Fruit fly (Drosophila melanogaster) whole organism, embryonic: ENCODE data around the gene CG15625.

Experiments
- Bgb ChIP-seq: fragments of 200-800 bp; sonication (Bioruptor generic); IDR thresholded peaks from 2 replicates; pipeline ENCODE4 v1.3.6; 2022; ENCODE audit warnings: missing biosample characterization, missing genetic modification characterization; ENCODE audit not compliant: partially characterized antibody
- CG11085 ChIP-seq: fragments of 200-800 bp; sonication (Bioruptor generic); IDR thresholded peaks from 2 replicates; pipeline ENCODE4 v1.3.6; 2022; ENCODE audit warnings: missing biosample characterization, missing genetic modification characterization
- CG12219 ChIP-seq: fragments of 200-800 bp; sonication (Bioruptor generic); optimal IDR thresholded peaks from 3 replicates; lab custom pipeline; 2018; ENCODE audit warnings: missing biosample characterization, mild to moderate bottlenecking, missing genetic modification characterization
- CG12236 ChIP-seq: fragments of 200-800 bp; sonication (Bioruptor generic); optimal IDR thresholded peaks from 2 replicates; lab custom pipeline; 2016; ENCODE audit warnings: missing biosample characterization, missing genetic modification characterization
- CG12942 ChIP-seq: fragments of 200-800 bp; sonication (Bioruptor generic); optimal IDR thresholded peaks from 3 replicates; lab custom pipeline; 2016; ENCODE audit warnings: missing biosample characterization, missing genetic modification characterization
- CG13123 ChIP-seq: fragments of 200-800 bp; sonication (Bioruptor generic); optimal IDR thresholded peaks from 2 replicates; lab custom pipeline; 2016; ENCODE audit warnings: missing biosample characterization, missing genetic modification characterization
- CG13287 ChIP-seq: fragments of 200-800 bp; sonication (Bioruptor generic); IDR thresholded peaks from 2 replicates; pipeline ENCODE4 v1.3.6; 2022; ENCODE audit warnings: missing biosample characterization, missing genetic modification characterization; ENCODE audit not compliant: partially characterized antibody
- CG13894 ChIP-seq: fragments of 200-800 bp; sonication (Bioruptor generic); optimal IDR thresholded peaks from 3 replicates; lab custom pipeline; 2018; ENCODE audit warnings: missing biosample characterization, mild to moderate bottlenecking, missing genetic modification characterization, moderate library complexity
- CG15514 ChIP-seq: fragments of 200-800 bp; sonication (Bioruptor generic); optimal IDR thresholded peaks from 3 replicates; lab custom pipeline; 2017; ENCODE audit warnings: missing biosample characterization, missing genetic modification characterization, mild to moderate bottlenecking, moderate library complexity, missing genetic modification reagents
- CG16863 ChIP-seq: fragments of 200-800 bp; sonication (Bioruptor generic); optimal IDR thresholded peaks from 3 replicates; lab custom pipeline; 2016; ENCODE audit warnings: missing biosample characterization, missing genetic modification characterization
- CG1832 ChIP-seq: fragments of 200-800 bp; sonication (Bioruptor generic); optimal IDR thresholded peaks from 2 replicates; lab custom pipeline; 2017; ENCODE audit warnings: missing biosample characterization, mild to moderate bottlenecking, missing genetic modification characterization, inconsistent platforms
- CG2875 ChIP-seq: fragments of 200-800 bp; sonication (Bioruptor generic); optimal IDR thresholded peaks from 2 replicates; lab custom pipeline; 2017; ENCODE audit warnings: missing biosample characterization, mild to moderate bottlenecking, missing genetic modification characterization, missing genetic modification reagents
- CG30020 ChIP-seq: fragments of 200-800 bp; optimal IDR thresholded peaks from 2 replicates; lab custom pipeline; 2019; ENCODE audit warnings: missing biosample characterization, mild to moderate bottlenecking, missing genetic modification characterization, moderate library complexity
- CG3281 ChIP-seq: fragments of 200-800 bp; sonication (Bioruptor generic); optimal IDR thresholded peaks from 3 replicates; lab custom pipeline; 2017; ENCODE audit warnings: missing biosample characterization, mild to moderate bottlenecking, missing genetic modification characterization
- CG33557 ChIP-seq: fragments of 200-800 bp; sonication (Bioruptor generic); optimal IDR thresholded peaks from 2 replicates; lab custom pipeline; 2019; ENCODE audit warnings: missing biosample characterization, mild to moderate bottlenecking, missing genetic modification characterization, moderate library complexity
- CG3407 ChIP-seq: fragments of 200-800 bp; sonication (Bioruptor generic); optimal IDR thresholded peaks from 2 replicates; lab custom pipeline; 2018; ENCODE audit warnings: missing biosample characterization, mild to moderate bottlenecking, missing genetic modification characterization
- CG4360 ChIP-seq: fragments of 200-800 bp; sonication (Bioruptor generic); IDR thresholded peaks from 2 replicates; pipeline ENCODE4 v1.3.6; 2022; ENCODE audit warnings: missing biosample characterization, missing genetic modification characterization
- CG4617 ChIP-seq: fragments of 200-800 bp; sonication (Bioruptor generic); optimal IDR thresholded peaks from 3 replicates; lab custom pipeline; 2016; ENCODE audit warnings: missing biosample characterization, missing genetic modification characterization, borderline replicate concordance
- CG7372 ChIP-seq: fragments of 200-800 bp; sonication (Bioruptor generic); IDR thresholded peaks from 2 replicates; pipeline ENCODE4 v1.3.6; 2022; ENCODE audit warnings: missing biosample characterization, missing genetic modification characterization
- CG9437 ChIP-seq: fragments of 200-800 bp; sonication (Bioruptor generic); optimal IDR thresholded peaks from 2 replicates; lab custom pipeline; 2018; ENCODE audit warnings: missing biosample characterization, mild to moderate bottlenecking, missing genetic modification characterization
- CG9727 ChIP-seq: fragments of 200-800 bp; sonication (Bioruptor generic); optimal IDR thresholded peaks from 3 replicates; lab custom pipeline; 2017; ENCODE audit warnings: missing biosample characterization, mild to moderate bottlenecking, missing genetic modification characterization
- CG9932 ChIP-seq: fragments of 200-800 bp; sonication (Bioruptor generic); IDR thresholded peaks from 2 replicates; pipeline ENCODE4 v1.3.6; 2022; ENCODE audit warnings: missing biosample characterization, missing genetic modification characterization
- Deaf1 ChIP-seq: fragments of 200-800 bp; optimal IDR thresholded peaks from 3 replicates; lab custom pipeline; 2019; ENCODE audit warnings: missing biosample characterization, mild to moderate bottlenecking, missing genetic modification characterization, moderate library complexity
- Doc3 ChIP-seq: fragments of 200-800 bp; sonication (Bioruptor generic); IDR thresholded peaks from 3 replicates; pipeline ENCODE4 v1.3.6; 2022; ENCODE audit warnings: missing biosample characterization, missing genetic modification characterization; ENCODE audit not compliant: partially characterized antibody
- Dp ChIP-seq: fragments of 200-800 bp; sonication (Bioruptor generic); optimal IDR thresholded peaks from 2 replicates; lab custom pipeline; 2018; ENCODE audit warnings: missing biosample characterization, mild to moderate bottlenecking, missing genetic modification characterization, moderate library complexity
- Ets65A ChIP-seq: fragments of 200-800 bp; sonication (Bioruptor generic); peaks from one replicate; lab custom pipeline; 2016; ENCODE audit warnings: missing biosample characterization, missing genetic modification characterization
- Fer3 ChIP-seq: fragments of 200-800 bp; sonication (Bioruptor generic); optimal IDR thresholded peaks from 2 replicates; lab custom pipeline; 2018; ENCODE audit warnings: missing biosample characterization, mild to moderate bottlenecking, missing genetic modification characterization, moderate library complexity
- HLH54F ChIP-seq: fragments of 200-800 bp; sonication (Bioruptor generic); optimal IDR thresholded peaks from 3 replicates; lab custom pipeline; 2016; ENCODE audit warnings: missing biosample characterization, missing genetic modification characterization
- Lhr ChIP-seq: fragments of 200-800 bp; sonication (Bioruptor generic); optimal IDR thresholded peaks from 3 replicates; lab custom pipeline; 2017; ENCODE audit warnings: mild to moderate bottlenecking, missing biosample characterization, missing genetic modification reagents, missing genetic modification characterization
- NK7.1 ChIP-seq: fragments of 200-800 bp; sonication (Bioruptor generic); optimal IDR thresholded peaks from 3 replicates; lab custom pipeline; 2016; ENCODE audit warnings: missing biosample characterization, missing genetic modification characterization
- Neu2 ChIP-seq: fragments of 200-800 bp; sonication (Bioruptor generic); optimal IDR thresholded peaks from 3 replicates; lab custom pipeline; 2016; ENCODE audit warnings: missing biosample characterization, missing genetic modification characterization, borderline replicate concordance
- Nf-YC ChIP-seq: fragments of 200-800 bp; optimal IDR thresholded peaks from 3 replicates; lab custom pipeline; 2019; ENCODE audit warnings: missing biosample characterization, mild to moderate bottlenecking, missing genetic modification characterization, moderate library complexity
- Scr ChIP-seq: fragments of 200-800 bp; sonication (Bioruptor generic); IDR thresholded peaks from 2 replicates; pipeline ENCODE4 v1.3.6; 2022; ENCODE audit warnings: missing biosample characterization, missing genetic modification characterization; ENCODE audit not compliant: partially characterized antibody
- YL-1 ChIP-seq: fragments of 200-800 bp; sonication (Bioruptor generic); optimal IDR thresholded peaks from 3 replicates; lab custom pipeline; 2017; ENCODE audit warnings: missing biosample characterization, mild to moderate bottlenecking, missing genetic modification characterization
- az2 ChIP-seq: fragments of 200-800 bp; sonication (Bioruptor generic); optimal IDR thresholded peaks from 3 replicates; lab custom pipeline; 2016; ENCODE audit warnings: missing biosample characterization, missing genetic modification characterization
- bbx ChIP-seq: fragments of 200-800 bp; sonication (Bioruptor generic); IDR thresholded peaks from 2 replicates; pipeline ENCODE4 v1.3.6; 2022; ENCODE audit warnings: missing biosample characterization, missing genetic modification characterization; ENCODE audit not compliant: partially characterized antibody
- esg ChIP-seq: fragments of 200-800 bp; sonication (Bioruptor generic); conservative IDR thresholded peaks from 2 replicates; pipeline ENCODE4 v1.3.6; 2022; ENCODE audit warnings: missing biosample characterization, missing genetic modification characterization
- gcm ChIP-seq: fragments of 200-800 bp; sonication (Bioruptor generic); optimal IDR thresholded peaks from 2 replicates; lab custom pipeline; 2019; ENCODE audit warnings: missing biosample characterization, mild to moderate bottlenecking, missing genetic modification characterization, moderate library complexity
- grn ChIP-seq: fragments of 200-800 bp; sonication (Bioruptor generic); optimal IDR thresholded peaks from 3 replicates; lab custom pipeline; 2017; ENCODE audit warnings: missing biosample characterization, missing genetic modification characterization
- lmd ChIP-seq: fragments of 200-800 bp; sonication (Bioruptor generic); IDR thresholded peaks from 2 replicates; pipeline ENCODE4 v1.3.6; 2022; ENCODE audit warnings: missing biosample characterization, missing genetic modification characterization
- luna ChIP-seq: fragments of 200-800 bp; sonication (Bioruptor generic); optimal IDR thresholded peaks from 2 replicates; lab custom pipeline; 2016; ENCODE audit warnings: missing biosample characterization, missing genetic modification characterization
- maf-S ChIP-seq: fragments of 200-800 bp; sonication (Bioruptor generic); optimal IDR thresholded peaks from 2 replicates; lab custom pipeline; 2016; ENCODE audit warnings: missing biosample characterization, missing genetic modification characterization
- nerfin-1 ChIP-seq: fragments of 200-800 bp; sonication (Bioruptor generic); optimal IDR thresholded peaks from 3 replicates; lab custom pipeline; 2019; ENCODE audit warnings: missing biosample characterization, mild to moderate bottlenecking, missing genetic modification characterization, moderate library complexity
- oc ChIP-seq: fragments of 200-800 bp; sonication (Bioruptor generic); optimal IDR thresholded peaks from 2 replicates; lab custom pipeline; 2018; ENCODE audit warnings: missing biosample characterization, mild to moderate bottlenecking, missing genetic modification characterization, moderate library complexity
- pros ChIP-seq: fragments of 200-800 bp; sonication (Bioruptor generic); optimal IDR thresholded peaks from 3 replicates; lab custom pipeline; 2019; ENCODE audit warnings: missing biosample characterization, mild to moderate bottlenecking, missing genetic modification characterization, moderate library complexity
- pzg ChIP-seq: fragments of 200-800 bp; sonication (Bioruptor generic); optimal IDR thresholded peaks from 3 replicates; lab custom pipeline; 2018; ENCODE audit warnings: missing biosample characterization, mild to moderate bottlenecking, missing genetic modification characterization, moderate library complexity
- ro ChIP-seq: fragments of 200-800 bp; sonication (Bioruptor generic); IDR thresholded peaks from 2 replicates; pipeline ENCODE4 v1.3.6; 2022; ENCODE audit warnings: missing biosample characterization, missing genetic modification characterization
- sob ChIP-seq: fragments of 200-800 bp; sonication (Bioruptor generic); IDR thresholded peaks from 2 replicates; pipeline ENCODE4 v1.3.6; 2022; ENCODE audit warnings: missing biosample characterization, missing genetic modification characterization
- stc ChIP-seq: fragments of 200-800 bp; sonication (Bioruptor generic); IDR thresholded peaks from 2 replicates; pipeline ENCODE4 v1.3.6; 2022; ENCODE audit warnings: missing biosample characterization, missing genetic modification characterization
- toy ChIP-seq: fragments of 200-800 bp; sonication (Bioruptor generic); IDR thresholded peaks from 2 replicates; pipeline ENCODE4 v1.3.6; 2022; ENCODE audit warnings: missing biosample characterization, missing genetic modification characterization
- trh ChIP-seq: fragments of 200-800 bp; sonication (Bioruptor generic); optimal IDR thresholded peaks from 2 replicates; lab custom pipeline; 2016; ENCODE audit warnings: missing biosample characterization, missing genetic modification characterization

CG15625 gene

dm6 chr2L:4883023-4883392 is 6.8 kb upstream of the CG15625 start, which contains the start of the genes Cf2 and CG3008 (continued):
- TF ChIP-seq nerfin-1 (tag; lab: Kevin White, UChicago) (no peak), CG1832 (GFP tag; lab: Kevin White, UChicago) (no peak), Dp (GFP tag; lab: Kevin White, UChicago) (peak; percentile 29), CG3281 (GFP tag; lab: Kevin White, UChicago) (no peak), CG9437 (no peak), bbx (GFP tag; lab: Robert Waterston, UW) (peak; percentile 65), gcm (GFP tag; lab: Kevin White, UChicago) (no peak), CG4360 (GFP tag; lab: Robert Waterston, UW) (peak; percentile 60; the same call in 1 of the 2 replicates), sob (no peak), CG12236 (no peak), YL-1 (GFP tag; lab: Kevin White, UChicago) (peak; percentile 93), grn (no peak), stc (no peak), CG2875 (GFP tag; lab: Kevin White, UChicago) (no peak), CG13894 (tag; lab: Kevin White, UChicago) (no peak), luna (GFP tag; lab: Kevin White, UChicago) (no peak), CG12942 (GFP tag; lab: Kevin White, UChicago) (no peak), trh (GFP tag; lab: Kevin White, UChicago) (no peak), ro (GFP tag; lab: Robert Waterston, UW) (no peak), az2 (GFP tag; lab: Kevin White, UChicago) (no peak), CG12219 (GFP tag; lab: Kevin White, UChicago) (no peak), CG16863 (peak; percentile 100), oc (tag; lab: Kevin White, UChicago) (no peak), lmd (GFP tag; lab: Robert Waterston, UW) (no peak), CG9932 (GFP tag; lab: Robert Waterston, UW) (no peak), CG7372 (no peak), CG30020 (peak; percentile 48), Neu2 (GFP tag; lab: Kevin White, UChicago) (no peak), NK7.1 (GFP tag; lab: Kevin White, UChicago) (no peak), CG11085 (no peak), CG13123 (no peak), Ets65A (GFP tag; lab: Kevin White, UChicago) (peak; percentile 66), CG4617 (GFP tag; lab: Kevin White, UChicago) (peak; percentile 95), CG13287 (GFP tag; lab: Robert Waterston, UW) (peak; percentile 89), pros (GFP tag; lab: Kevin White, UChicago) (no peak), Bgb (GFP tag; lab: Robert Waterston, UW) (peak; percentile 87), CG3407 (no peak), Lhr (GFP tag; lab: Kevin White, UChicago) (peak; percentile 14), Deaf1 (no peak), HLH54F (GFP tag; lab: Kevin White, UChicago) (no peak), CG9727 (no peak), Nf-YC (tag; lab: Kevin White, UChicago) (peak; percentile 25), maf-S (no peak), Scr (GFP tag; lab: Robert Waterston, UW) (peak; percentile 90), Fer3 (tag; lab: Kevin White, UChicago) (no peak), esg (no peak), CG15514 (GFP tag; lab: Kevin White, UChicago) (no peak), toy (GFP tag; lab: Robert Waterston, UW) (no peak), CG33557 (GFP tag; lab: Kevin White, UChicago) (no peak), Doc3 (peak; percentile 79), pzg (GFP tag; lab: Kevin White, UChicago) (peak; percentile 78)
